Fruit fly (Drosophila melanogaster) whole organism, embryonic: ENCODE data around the gene CG14125.

Experiments used
- C15 ChIP-seq: fragments of 200-800 bp; sonication (Bioruptor generic); IDR thresholded peaks from 3 replicates; pipeline ENCODE4 v1.3.6; 2022; ENCODE audit warnings: missing biosample characterization, missing genetic modification characterization
- CG10654 ChIP-seq: fragments of 200-800 bp; sonication (Bioruptor generic); optimal IDR thresholded peaks from 2 replicates; lab custom pipeline; 2016; ENCODE audit warnings: missing biosample characterization, missing genetic modification characterization
- CG11456 ChIP-seq: fragments of 200-800 bp; sonication (Bioruptor generic); IDR thresholded peaks from 3 replicates; pipeline ENCODE4 v1.3.6; 2022; ENCODE audit warnings: missing biosample characterization, missing genetic modification characterization
- CG12219 ChIP-seq: fragments of 200-800 bp; sonication (Bioruptor generic); optimal IDR thresholded peaks from 3 replicates; lab custom pipeline; 2018; ENCODE audit warnings: missing biosample characterization, mild to moderate bottlenecking, missing genetic modification characterization
- CG12391 ChIP-seq: fragments of 200-800 bp; sonication (Bioruptor generic); optimal IDR thresholded peaks from 3 replicates; lab custom pipeline; 2018; ENCODE audit warnings: missing biosample characterization, mild to moderate bottlenecking, missing genetic modification characterization, moderate library complexity
- CG12659 ChIP-seq: fragments of 200-800 bp; sonication (Bioruptor generic); optimal IDR thresholded peaks from 3 replicates; lab custom pipeline; 2017; ENCODE audit warnings: mild to moderate bottlenecking, missing biosample characterization, missing genetic modification reagents, missing genetic modification characterization
- CG13287 ChIP-seq: fragments of 200-800 bp; sonication (Bioruptor generic); IDR thresholded peaks from 2 replicates; pipeline ENCODE4 v1.3.6; 2022; ENCODE audit warnings: missing biosample characterization, missing genetic modification characterization; ENCODE audit not compliant: partially characterized antibody
- CG14441 ChIP-seq: fragments of 200-800 bp; sonication (Bioruptor generic); IDR thresholded peaks from 2 replicates; pipeline ENCODE4 v1.3.6; 2022; ENCODE audit warnings: missing biosample characterization, missing genetic modification characterization
- CG14710 ChIP-seq: fragments of 200-800 bp; sonication (Bioruptor generic); optimal IDR thresholded peaks from 3 replicates; lab custom pipeline; 2019; ENCODE audit warnings: missing biosample characterization, mild to moderate bottlenecking, missing genetic modification characterization, moderate library complexity
- CG15269 ChIP-seq: fragments of 200-800 bp; sonication (Bioruptor generic); optimal IDR thresholded peaks from 2 replicates; lab custom pipeline; 2018; ENCODE audit warnings: missing biosample characterization, mild to moderate bottlenecking, missing genetic modification characterization, moderate library complexity
- CG15479 ChIP-seq: fragments of 200-800 bp; sonication (Bioruptor generic); optimal IDR thresholded peaks from 3 replicates; lab custom pipeline; 2019; ENCODE audit warnings: missing biosample characterization, mild to moderate bottlenecking, missing genetic modification characterization, moderate library complexity
- CG17359 ChIP-seq: fragments of 200-800 bp; sonication (Bioruptor generic); optimal IDR thresholded peaks from 3 replicates; lab custom pipeline; 2018; ENCODE audit warnings: missing biosample characterization, mild to moderate bottlenecking, missing genetic modification characterization, moderate library complexity
- CG17912 ChIP-seq: fragments of 200-800 bp; sonication (Bioruptor generic); optimal IDR thresholded peaks from 2 replicates; lab custom pipeline; 2018; ENCODE audit warnings: missing biosample characterization, mild to moderate bottlenecking, missing genetic modification characterization
- CG34422 ChIP-seq: fragments of 200-800 bp; sonication (Bioruptor generic); IDR thresholded peaks from 3 replicates; pipeline ENCODE4 v1.3.6; 2022; ENCODE audit warnings: missing biosample characterization, missing genetic modification characterization
- CG4404 ChIP-seq: fragments of 200-800 bp; sonication (Bioruptor generic); IDR thresholded peaks from 2 replicates; pipeline ENCODE4 v1.3.6; 2022; ENCODE audit warnings: missing biosample characterization, missing genetic modification characterization
- CG4617 ChIP-seq: fragments of 200-800 bp; sonication (Bioruptor generic); optimal IDR thresholded peaks from 3 replicates; lab custom pipeline; 2016; ENCODE audit warnings: missing biosample characterization, missing genetic modification characterization, borderline replicate concordance
- CG4707 ChIP-seq: fragments of 200-800 bp; sonication (Bioruptor generic); optimal IDR thresholded peaks from 2 replicates; lab custom pipeline; 2018; ENCODE audit warnings: missing biosample characterization, mild to moderate bottlenecking, missing genetic modification characterization, moderate library complexity
- CG4820 ChIP-seq: fragments of 200-800 bp; sonication (Bioruptor generic); optimal IDR thresholded peaks from 3 replicates; lab custom pipeline; 2016; ENCODE audit warnings: missing biosample characterization, missing genetic modification characterization
- CG5953 ChIP-seq: fragments of 200-800 bp; sonication (Bioruptor generic); IDR thresholded peaks from 2 replicates; pipeline ENCODE4 v1.3.6; 2022; ENCODE audit warnings: missing biosample characterization, missing genetic modification characterization
- CG6175 ChIP-seq: fragments of 200-800 bp; sonication (Bioruptor generic); IDR thresholded peaks from 3 replicates; pipeline ENCODE4 v1.3.6; 2022; ENCODE audit warnings: missing biosample characterization, missing genetic modification characterization
- CG9797 ChIP-seq: fragments of 200-800 bp; sonication (Bioruptor generic); optimal IDR thresholded peaks from 3 replicates; lab custom pipeline; 2018; ENCODE audit warnings: missing biosample characterization, mild to moderate bottlenecking, missing genetic modification characterization
- CTCF ChIP-seq: fragments of 200-800 bp; sonication (Bioruptor generic); optimal IDR thresholded peaks from 2 replicates; lab custom pipeline; 2017; ENCODE audit warnings: missing biosample characterization, mild to moderate bottlenecking, missing genetic modification characterization, moderate library complexity
- E2f2 ChIP-seq: fragments of 200-800 bp; sonication (Bioruptor generic); IDR thresholded peaks from 2 replicates; pipeline ENCODE4 v1.3.6; 2022; ENCODE audit warnings: missing biosample characterization, missing genetic modification characterization
- Elba2 ChIP-seq: fragments of 200-800 bp; sonication (Bioruptor generic); optimal IDR thresholded peaks from 3 replicates; lab custom pipeline; 2016; ENCODE audit warnings: missing biosample characterization, missing genetic modification characterization
- HLH4C ChIP-seq: fragments of 200-800 bp; sonication (Bioruptor generic); IDR thresholded peaks from 3 replicates; pipeline ENCODE4 v1.3.6; 2022; ENCODE audit warnings: missing biosample characterization, missing genetic modification characterization; ENCODE audit not compliant: partially characterized antibody
- MESR4 ChIP-seq: fragments of 200-800 bp; sonication (Bioruptor generic); optimal IDR thresholded peaks from 2 replicates; lab custom pipeline; 2018; ENCODE audit warnings: missing biosample characterization, mild to moderate bottlenecking, missing genetic modification characterization, moderate library complexity
- Myb ChIP-seq: fragments of 200-800 bp; sonication (Bioruptor generic); optimal IDR thresholded peaks from 2 replicates; lab custom pipeline; 2016; ENCODE audit warnings: missing biosample characterization, missing genetic modification characterization
- Nf-YA ChIP-seq: fragments of 200-800 bp; sonication (Bioruptor generic); IDR thresholded peaks from 2 replicates; pipeline ENCODE4 v1.3.6; 2022; ENCODE audit warnings: missing biosample characterization, missing genetic modification characterization
- Rfx ChIP-seq: fragments of 200-800 bp; sonication (Bioruptor generic); IDR thresholded peaks from 2 replicates; pipeline ENCODE4 v1.3.6; 2022; ENCODE audit warnings: missing biosample characterization, missing genetic modification characterization
- Scr ChIP-seq: fragments of 200-800 bp; sonication (Bioruptor generic); IDR thresholded peaks from 2 replicates; pipeline ENCODE4 v1.3.6; 2022; ENCODE audit warnings: missing biosample characterization, missing genetic modification characterization; ENCODE audit not compliant: partially characterized antibody
- Spps ChIP-seq: fragments of 200-800 bp; sonication (Bioruptor generic); optimal IDR thresholded peaks from 2 replicates; lab custom pipeline; 2018; ENCODE audit warnings: missing biosample characterization, mild to moderate bottlenecking, missing genetic modification characterization
- Sry-δ ChIP-seq: fragments of 200-800 bp; sonication (Bioruptor generic); optimal IDR thresholded peaks from 2 replicates; lab custom pipeline; 2016; ENCODE audit warnings: missing biosample characterization, missing genetic modification characterization
- Ssrp ChIP-seq: fragments of 200-800 bp; sonication (Bioruptor generic); optimal IDR thresholded peaks from 2 replicates; lab custom pipeline; 2018; ENCODE audit warnings: missing biosample characterization, mild to moderate bottlenecking, missing genetic modification characterization, moderate library complexity
- YL-1 ChIP-seq: fragments of 200-800 bp; sonication (Bioruptor generic); optimal IDR thresholded peaks from 3 replicates; lab custom pipeline; 2017; ENCODE audit warnings: missing biosample characterization, mild to moderate bottlenecking, missing genetic modification characterization
- al ChIP-seq: fragments of 200-800 bp; sonication (Bioruptor generic); IDR thresholded peaks from 2 replicates; pipeline ENCODE4 v1.3.6; 2022; ENCODE audit warnings: missing biosample characterization, missing genetic modification characterization
- bab2 ChIP-seq: fragments of 200-800 bp; sonication (Bioruptor generic); optimal IDR thresholded peaks from 2 replicates; lab custom pipeline; 2016; ENCODE audit warnings: missing biosample characterization, missing genetic modification characterization
- cad ChIP-seq: fragments of >200 bp; optimal IDR thresholded peaks from 2 replicates; lab custom pipeline; 2017; ENCODE audit warnings: missing biosample characterization, missing genetic modification characterization
- dpn ChIP-seq, 2 experiments: fragments of 200-800 bp; sonication (Bioruptor generic); optimal IDR thresholded peaks; 3 replicates each; lab custom pipeline; 2016; ENCODE audit warnings: missing biosample characterization in 2 of 2, missing genetic modification characterization in 2 of 2
- gcm ChIP-seq: fragments of 200-800 bp; sonication (Bioruptor generic); optimal IDR thresholded peaks from 2 replicates; lab custom pipeline; 2019; ENCODE audit warnings: missing biosample characterization, mild to moderate bottlenecking, missing genetic modification characterization, moderate library complexity
- insv ChIP-seq, 2 experiments: fragments of 200-800 bp; sonication (Bioruptor generic); optimal IDR thresholded peaks; 3 replicates each; lab custom pipeline; 2016 to 2018; ENCODE audit warnings: missing biosample characterization in 2 of 2, missing genetic modification characterization in 2 of 2
- inv ChIP-seq: fragments of 200-800 bp; sonication (Bioruptor generic); IDR thresholded peaks from 2 replicates; pipeline ENCODE4 v1.3.6; 2022; ENCODE audit warnings: missing biosample characterization, missing genetic modification characterization; ENCODE audit not compliant: partially characterized antibody
- kah ChIP-seq: fragments of 200-800 bp; sonication (Bioruptor generic); optimal IDR thresholded peaks from 2 replicates; lab custom pipeline; 2018; ENCODE audit warnings: missing biosample characterization, mild to moderate bottlenecking, missing genetic modification characterization
- onecut ChIP-seq: fragments of 200-800 bp; sonication (Bioruptor generic); IDR thresholded peaks from 2 replicates; pipeline ENCODE4 v1.3.6; 2022; ENCODE audit warnings: missing biosample characterization, missing genetic modification characterization
- p53 ChIP-seq: fragments of 200-800 bp; sonication (Bioruptor generic); optimal IDR thresholded peaks from 2 replicates; lab custom pipeline; 2016; ENCODE audit warnings: missing biosample characterization, missing genetic modification characterization
- pho ChIP-seq: fragments of 200-800 bp; sonication (Bioruptor generic); optimal IDR thresholded peaks from 2 replicates; lab custom pipeline; 2016; ENCODE audit warnings: missing biosample characterization, missing genetic modification characterization
- pzg ChIP-seq: fragments of 200-800 bp; sonication (Bioruptor generic); optimal IDR thresholded peaks from 3 replicates; lab custom pipeline; 2018; ENCODE audit warnings: missing biosample characterization, mild to moderate bottlenecking, missing genetic modification characterization, moderate library complexity
- run ChIP-seq: fragments of 200-800 bp; sonication (Bioruptor generic); optimal IDR thresholded peaks from 3 replicates; lab custom pipeline; 2018; ENCODE audit warnings: missing biosample characterization, mild to moderate bottlenecking, missing genetic modification characterization
- slou ChIP-seq: fragments of 200-800 bp; sonication (Bioruptor generic); optimal IDR thresholded peaks from 3 replicates; lab custom pipeline; 2016; ENCODE audit warnings: missing biosample characterization, missing genetic modification characterization
- stwl ChIP-seq: fragments of 200-800 bp; sonication (Bioruptor generic); optimal IDR thresholded peaks from 3 replicates; lab custom pipeline; 2018; ENCODE audit warnings: missing biosample characterization, mild to moderate bottlenecking, missing genetic modification characterization, moderate library complexity
- vnd ChIP-seq: fragments of 200-800 bp; sonication (Bioruptor generic); IDR thresholded peaks from 3 replicates; pipeline ENCODE4 v1.3.6; 2022; ENCODE audit warnings: missing biosample characterization, missing genetic modification characterization; ENCODE audit not compliant: partially characterized antibody
- vvl ChIP-seq: fragments of 200-800 bp; sonication (Bioruptor generic); IDR thresholded peaks from 2 replicates; pipeline ENCODE4 v1.3.6; 2022; ENCODE audit warnings: missing biosample characterization, missing genetic modification characterization

The CG14125 gene

DNA sequence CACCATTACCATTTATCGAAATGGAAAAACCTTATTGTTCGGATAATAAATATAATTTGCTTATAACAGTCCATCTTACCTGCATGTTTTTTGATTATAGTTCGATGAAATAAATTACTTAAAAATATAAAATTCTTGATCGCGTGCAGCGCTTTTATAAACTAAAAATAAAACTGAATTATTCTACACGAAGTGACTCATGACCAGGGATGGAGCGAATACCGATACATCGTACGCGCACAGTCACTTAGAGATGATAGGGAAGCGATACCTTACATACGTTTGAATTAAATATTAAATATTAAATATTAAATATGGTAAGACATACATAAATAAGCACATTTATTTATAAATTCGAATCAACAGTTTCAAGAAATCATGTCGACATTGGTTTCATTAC, 18.3 kb downstream of the CG14125 start, which contains the start of gene viaf (continued):
- TF ChIP-seq pho (peak; percentile 10), vvl (GFP tag; lab: Robert Waterston, UW) (peak; percentile 77), CG4820 (GFP tag; lab: Kevin White, UChicago) (peak; percentile 4), C15 (GFP tag; lab: Robert Waterston, UW) (no peak), CG14710 (tag; lab: Kevin White, UChicago) (peak; percentile 72), Nf-YA (GFP tag; lab: Robert Waterston, UW) (no peak), al (GFP tag; lab: Robert Waterston, UW) (peak; percentile 49), run (no peak), bab2 (peak; percentile 18), Ssrp (tag; lab: Kevin White, UChicago) (peak; percentile 45), CG12391 (peak; percentile 79), Sry-δ (GFP tag; lab: Kevin White, UChicago) (peak; percentile 83), CTCF (GFP tag; lab: Kevin White, UChicago) (peak; percentile 49), CG6175 (GFP tag; lab: Robert Waterston, UW) (no peak), CG17912 (peak; percentile 42), YL-1 (GFP tag; lab: Kevin White, UChicago) (peak; percentile 88), slou (GFP tag; lab: Kevin White, UChicago) (peak; percentile 27), CG10654 (peak; percentile 49), CG4617 (GFP tag; lab: Kevin White, UChicago) (peak; percentile 88), CG11456 (GFP tag; lab: Robert Waterston, UW) (peak; percentile 62; the same call in 1 of the 3 replicates), CG12659 (peak; percentile 78), dpn (GFP tag; optimal IDR thresholded peaks at IDR 0.05; lab: Kevin White, UChicago) (peak in 1 of 2 experiments; percentile 61), CG12219 (no peak), HLH4C (GFP tag; lab: Robert Waterston, UW) (peak; percentile 86), Rfx (GFP tag; lab: Robert Waterston, UW) (peak; percentile 77), CG14441 (GFP tag; lab: Robert Waterston, UW) (peak; percentile 30), inv (GFP tag; lab: Robert Waterston, UW) (peak; percentile 90), CG34422 (peak; percentile 52; the same call in 2 of the 3 replicates), vnd (peak; percentile 95), CG15479 (GFP tag; lab: Kevin White, UChicago) (no peak), Spps (tag; lab: Kevin White, UChicago) (peak; percentile 20)

DNA sequence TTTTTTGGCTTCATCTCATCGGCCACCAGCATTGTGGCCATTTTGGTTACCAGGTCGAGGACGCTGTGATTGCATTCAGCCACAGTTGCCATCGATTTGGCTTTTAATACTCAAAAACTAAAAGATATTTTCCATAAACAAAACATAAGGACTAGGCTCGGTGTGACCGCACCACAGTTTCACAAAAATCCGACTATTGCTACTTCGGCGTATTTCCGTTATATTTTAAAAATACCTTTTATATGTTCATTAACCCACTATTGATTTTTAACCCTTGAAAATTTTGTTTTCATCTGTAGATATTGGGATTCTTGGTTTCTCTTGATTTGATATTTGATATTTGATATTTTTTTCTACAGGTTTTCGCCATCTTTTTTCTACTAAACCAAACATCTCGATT, 23.3 kb downstream of the CG14125 start, which contains the start of gene Grip163:
Gene Grip163 (minus strand): TSS at position 180 of the 400 bp plus-strand sequence.
- TF ChIP-seq E2f2 (GFP tag; lab: Robert Waterston, UW), result peak; percentile 13; the same call in 1 of the 2 replicates
- peak; percentile 4 for TF ChIP-seq CG4617 (GFP tag; lab: Kevin White, UChicago)
- no peak for TF ChIP-seq CG12219
- no peak for TF ChIP-seq kah
- peak; percentile 52 for TF ChIP-seq stwl (tag; lab: Kevin White, UChicago)
- peak; percentile 46 for TF ChIP-seq MESR4
- TF ChIP-seq insv (GFP tag; optimal IDR thresholded peaks at IDR 0.05; lab: Kevin White, UChicago), result peak in 1 of 2 experiments; percentile 77
- TF ChIP-seq pzg (GFP tag; lab: Kevin White, UChicago), result peak; percentile 17
- TF ChIP-seq gcm, result no peak
- TF ChIP-seq Scr (GFP tag; lab: Robert Waterston, UW), result peak; percentile 15; the same call in 1 of the 2 replicates
- TF ChIP-seq CG13287 (GFP tag; lab: Robert Waterston, UW), result peak; percentile 10; the same call in 1 of the 2 replicates
- no peak for TF ChIP-seq CG4404 (GFP tag; lab: Robert Waterston, UW)
- TF ChIP-seq p53 (GFP tag; lab: Kevin White, UChicago), result no peak
- peak; percentile 78 for TF ChIP-seq onecut
- TF ChIP-seq CG5953 (GFP tag; lab: Robert Waterston, UW), result no peak
- TF ChIP-seq YL-1 (GFP tag; lab: Kevin White, UChicago), result peak; percentile 21
- TF ChIP-seq Elba2 (GFP tag; lab: Kevin White, UChicago), result peak; percentile 20
- no peak for TF ChIP-seq CG15269 (tag; lab: Kevin White, UChicago)
- no peak for TF ChIP-seq CG4707
- TF ChIP-seq Myb (GFP tag; lab: Kevin White, UChicago), result peak; percentile 87
- TF ChIP-seq cad (GFP tag; lab: Kevin White, UChicago), result no peak
- no peak for TF ChIP-seq CG17359 (tag; lab: Kevin White, UChicago)
- TF ChIP-seq CG9797 (GFP tag; lab: Kevin White, UChicago), result peak; percentile 35
